Worm (Caenorhabditis elegans): ENCODE measurements around the gene C18E9.2.

The C18E9.2 gene

DNA sequence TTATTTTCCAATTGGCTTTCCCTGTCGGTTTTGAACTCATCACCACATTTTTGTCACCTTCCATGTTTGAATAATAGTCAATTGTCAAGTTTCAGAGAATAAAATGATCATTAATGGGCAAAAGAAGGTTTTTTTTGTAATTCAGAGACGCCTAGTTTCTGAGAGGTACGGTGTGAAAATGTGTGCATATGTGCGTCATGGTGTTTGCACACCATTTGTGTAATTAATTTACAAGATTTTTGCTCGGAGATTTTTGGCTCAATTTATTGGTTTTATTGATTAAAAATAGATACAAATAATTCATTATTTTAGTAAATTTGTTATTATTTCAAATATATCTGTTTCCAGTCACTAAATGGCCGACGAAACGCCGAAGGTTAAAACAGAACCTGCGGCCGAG lies 32.7 kb downstream of the C18E9.2 start, which contains the start of the genes F44G4.3 and tdp-1:
TSS of gene F44G4.3 (minus strand) at position 184 of the 400 bp plus-strand sequence.
TSS of gene tdp-1 (plus strand) at position 347 of the 400 bp plus-strand sequence.
- TF ChIP-seq tlf-1 (GFP tag; optimal IDR thresholded peaks at IDR 0.05), result no peak
- peak; percentile 2 for TF ChIP-seq attf-5 (GFP tag; optimal IDR thresholded peaks at IDR 0.05)
- TF ChIP-seq lsl-1 (GFP tag; optimal IDR thresholded peaks at IDR 0.05), result peak; percentile 69

- no peak for TF ChIP-seq nfya-1 (tag; optimal IDR thresholded peaks at IDR 0.05; ENCODE audit: borderline replicate concordance, insufficient read depth)
- TF ChIP-seq F57C9.4 (tag; optimal IDR thresholded peaks at IDR 0.05), result no peak
- TF ChIP-seq ztf-3 (GFP tag; optimal IDR thresholded peaks at IDR 0.05), result no peak
- TF ChIP-seq nhr-27 (tag; optimal IDR thresholded peaks at IDR 0.05), result no peak
These were observed 35.5 kb downstream of the C18E9.2 start, which contains the start of gene F44G4.5 for ce11 chrII:9000331-9000730. F44G4.5 (minus strand) TSS chrII:9000431.

DNA sequence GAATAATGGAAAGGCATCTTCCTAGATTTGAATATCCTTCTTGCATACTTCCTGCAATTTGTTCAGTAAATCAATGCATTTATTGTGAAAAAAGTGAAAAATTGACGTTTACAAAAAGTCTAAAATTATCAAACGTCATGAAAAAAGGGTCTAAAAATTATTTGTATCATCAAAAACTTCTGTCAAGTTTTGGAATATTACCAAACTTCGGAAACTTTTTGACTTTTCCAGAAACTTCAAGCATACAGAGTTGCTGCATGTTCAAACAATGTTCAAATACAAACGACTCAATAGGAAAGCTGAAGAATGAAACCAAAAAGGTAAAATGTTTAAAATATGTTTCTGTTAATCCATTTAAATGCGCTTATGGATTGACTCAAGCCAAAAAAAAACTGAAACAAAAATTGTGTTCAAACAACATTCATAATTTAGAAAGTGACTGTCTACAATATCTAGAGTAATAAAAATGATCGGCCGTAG lies 37.0 kb downstream of the C18E9.2 start, which contains the start of gene F44G4.6:
TSS of gene F44G4.6 (minus strand) at position 51 of the 480 bp plus-strand sequence.
- TF ChIP-seq let-607 (tag; optimal IDR thresholded peaks at IDR 0.05), result no peak
- no peak for TF ChIP-seq lin-35 (GFP tag; optimal IDR thresholded peaks at IDR 0.05)
- TF ChIP-seq ztf-3 (GFP tag; optimal IDR thresholded peaks at IDR 0.05), result no peak
- no peak for TF ChIP-seq dox-1 (GFP tag; IDR thresholded peaks at IDR 0.05)
- TF ChIP-seq Y67H2A.10 (GFP tag; conservative IDR thresholded peaks at IDR 0.05), result no peak
- no peak for TF ChIP-seq tbx-9 (tag; optimal IDR thresholded peaks at IDR 0.05; ENCODE audit: borderline replicate concordance)
- TF ChIP-seq egrh-3 (GFP tag; IDR thresholded peaks at IDR 0.05), result no peak
- TF ChIP-seq snpc-1.1 (tag; optimal IDR thresholded peaks at IDR 0.05; ENCODE audit: insufficient read depth), result no peak
- TF ChIP-seq C17E4.6 (GFP tag; IDR thresholded peaks at IDR 0.05), result no peak
- no peak for TF ChIP-seq dpl-1 (GFP tag; optimal IDR thresholded peaks at IDR 0.05)
- TF ChIP-seq Y95B8A.8 (GFP tag; IDR thresholded peaks at IDR 0.05), result no peak
- no peak for TF ChIP-seq nfya-2 (GFP tag; IDR thresholded peaks at IDR 0.05)
- no peak for TF ChIP-seq sptf-2 (GFP tag; optimal IDR thresholded peaks at IDR 0.05)
- TF ChIP-seq nfya-1 (tag; optimal IDR thresholded peaks at IDR 0.05; ENCODE audit: borderline replicate concordance, insufficient read depth), result no peak
- no peak for TF ChIP-seq pbrm-1 (GFP tag; IDR thresholded peaks at IDR 0.05)
- TF ChIP-seq mcd-1 (GFP tag; IDR thresholded peaks at IDR 0.05), result no peak

- TF ChIP-seq bed-1 (GFP tag; IDR thresholded peaks at IDR 0.05), result no peak
- TF ChIP-seq egl-18 (GFP tag; IDR thresholded peaks at IDR 0.05), result no peak
- no peak for TF ChIP-seq rec-8 (tag; optimal IDR thresholded peaks at IDR 0.05)
- TF ChIP-seq F52B5.7 (tag; optimal IDR thresholded peaks at IDR 0.05), result no peak
- no peak for TF ChIP-seq lsy-27 (tag; optimal IDR thresholded peaks at IDR 0.05; ENCODE audit: borderline replicate concordance, insufficient read depth)
- no peak for TF ChIP-seq xnd-1 (tag; optimal IDR thresholded peaks at IDR 0.05)
- TF ChIP-seq hmg-1.2 (GFP tag; IDR thresholded peaks at IDR 0.05), result no peak
- no peak for TF ChIP-seq hlh-12 (tag; optimal IDR thresholded peaks at IDR 0.05)
- no peak for TF ChIP-seq fkh-3 (tag; optimal IDR thresholded peaks at IDR 0.05)
- TF ChIP-seq nfya-2 (GFP tag; IDR thresholded peaks at IDR 0.05), result no peak
- TF ChIP-seq hrde-1 (tag; optimal IDR thresholded peaks at IDR 0.05; ENCODE audit: borderline replicate concordance), result no peak
- TF ChIP-seq madf-3 (GFP tag; IDR thresholded peaks at IDR 0.05), result no peak
These were observed 40.3 kb downstream of the C18E9.2 start, which contains the start of gene F44G4.7 for ce11 chrII:9005067-9005466. F44G4.7 (minus strand) TSS chrII:9005167.
